Fruit fly (Drosophila melanogaster): ENCODE measurements around the gene CG33080.

CG33080 gene

DNA sequence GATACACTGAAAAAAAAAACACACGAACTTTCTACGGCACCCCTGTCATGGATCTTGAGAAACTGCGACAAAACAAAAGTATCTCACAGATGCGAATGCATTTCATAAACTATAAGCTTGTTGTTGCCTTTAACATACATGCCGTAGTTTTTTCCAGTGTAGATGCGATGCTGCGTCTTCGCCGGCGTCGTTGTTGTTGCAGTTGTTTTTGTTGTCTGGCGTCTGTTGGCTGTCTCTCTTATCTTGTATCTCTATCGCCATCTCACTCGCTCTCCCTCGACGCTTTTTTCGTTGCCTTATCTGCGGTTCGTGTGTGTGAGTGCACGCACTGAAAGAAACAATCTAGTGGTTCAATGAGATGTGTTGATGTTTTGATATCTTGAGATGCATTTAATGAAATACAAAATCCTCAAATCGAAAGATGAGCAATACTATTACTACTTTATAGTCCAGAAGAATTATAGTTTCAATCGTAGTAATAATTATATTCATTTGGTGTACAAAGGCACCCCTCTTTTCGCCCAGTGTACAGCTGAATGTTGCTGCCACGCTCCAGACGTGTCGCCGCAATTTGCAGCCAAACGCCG lies 21.0 kb downstream of the CG33080 start (continued):
- peak; percentile 76 for TF ChIP-seq sd (tag; optimal IDR thresholded peaks at IDR 0.05)
- peak; percentile 86 for TF ChIP-seq wor (GFP tag; IDR thresholded peaks at IDR 0.05)
- TF ChIP-seq CG5245 (GFP tag; optimal IDR thresholded peaks at IDR 0.05) = peak; percentile 97
- TF ChIP-seq chif (GFP tag; optimal IDR thresholded peaks at IDR 0.05) = peak; percentile 98
- peak; percentile 96 for TF ChIP-seq CG1602 (GFP tag; optimal IDR thresholded peaks at IDR 0.05)
- peak; percentile 96 for TF ChIP-seq bcd (GFP tag; optimal IDR thresholded peaks at IDR 0.05)
- peak; percentile 98 for TF ChIP-seq otp (GFP tag; IDR thresholded peaks at IDR 0.05)
- peak; percentile 91 for TF ChIP-seq Max (GFP tag; optimal IDR thresholded peaks at IDR 0.05)
- peak; percentile 95 for TF ChIP-seq en (GFP tag; optimal IDR thresholded peaks at IDR 0.05)
- TF ChIP-seq repo (GFP tag; optimal IDR thresholded peaks at IDR 0.05) = peak; percentile 97
- peak; percentile 40 for TF ChIP-seq CG9797 (GFP tag; optimal IDR thresholded peaks at IDR 0.05)
- TF ChIP-seq CG18599 (GFP tag; optimal IDR thresholded peaks at IDR 0.05) = peak; percentile 94
- peak; percentile 95 for TF ChIP-seq gem (tag; optimal IDR thresholded peaks at IDR 0.05)
- TF ChIP-seq tx (GFP tag; optimal IDR thresholded peaks at IDR 0.05) = peak; percentile 97
- TF ChIP-seq Med (GFP tag) = peak; percentile 99
- peak; percentile 84 for TF ChIP-seq CG15011 (GFP tag; optimal IDR thresholded peaks at IDR 0.05)
- TF ChIP-seq fd3F (GFP tag; optimal IDR thresholded peaks at IDR 0.05) = peak; percentile 82
- TF ChIP-seq CG2116 (GFP tag; optimal IDR thresholded peaks at IDR 0.05) = peak; percentile 79
- TF ChIP-seq CG9932 (GFP tag; IDR thresholded peaks at IDR 0.05) = peak; percentile 82
- TF ChIP-seq dati (GFP tag; IDR thresholded peaks at IDR 0.05) = peak; percentile 94

DNA sequence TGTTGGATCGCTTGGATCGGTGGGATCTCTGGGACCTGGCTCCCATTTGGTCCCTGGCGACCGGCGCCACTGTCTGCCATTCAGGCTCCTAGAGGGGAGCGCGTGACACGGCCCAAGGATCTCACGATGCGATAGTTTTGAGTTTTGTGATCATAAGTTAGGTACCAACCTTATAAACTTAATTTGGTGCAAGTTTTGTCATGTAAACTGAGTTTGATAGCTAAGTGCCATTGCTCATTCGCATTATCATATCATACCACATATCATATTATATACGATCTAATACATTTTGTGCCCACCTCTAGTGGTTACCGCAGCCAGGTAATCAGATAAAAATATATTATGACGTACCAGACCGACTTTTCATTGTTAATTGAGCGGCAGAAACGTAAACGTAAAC lies 21.6 kb downstream of the CG33080 start:
- no peak for TF ChIP-seq mirr (GFP tag; optimal IDR thresholded peaks at IDR 0.05)
- peak; percentile 51 for TF ChIP-seq trem (tag; optimal IDR thresholded peaks at IDR 0.05)
- TF ChIP-seq CG6272 (GFP tag; IDR thresholded peaks at IDR 0.05) = no peak
- peak; percentile 48 for TF ChIP-seq hbn (GFP tag; IDR thresholded peaks at IDR 0.05; ENCODE audit: partially characterized antibody)
- TF ChIP-seq CG1603 (tag; optimal IDR thresholded peaks at IDR 0.05) = peak; percentile 30
- peak; percentile 13 for TF ChIP-seq Sry-β (GFP tag; optimal IDR thresholded peaks at IDR 0.05)
- peak; percentile 56 for TF ChIP-seq CG13287 (GFP tag; IDR thresholded peaks at IDR 0.05; ENCODE audit: partially characterized antibody)
- no peak for TF ChIP-seq Myb (GFP tag; optimal IDR thresholded peaks at IDR 0.05)
- TF ChIP-seq lola (GFP tag; optimal IDR thresholded peaks at IDR 0.05) = peak in 1 of 3 experiments; percentile 61
- TF ChIP-seq HLH4C (GFP tag; IDR thresholded peaks at IDR 0.05; ENCODE audit: partially characterized antibody) = peak; percentile 58; the same call in 2 of the 3 replicates
- TF ChIP-seq CG42726 (GFP tag; IDR thresholded peaks at IDR 0.05; ENCODE audit: partially characterized antibody) = 0 out of 2 replicates have a peak, but pooled peaks have one; percentile 50
- no peak for TF ChIP-seq CG11093 (GFP tag; IDR thresholded peaks at IDR 0.05)
- peak; percentile 57; the same call in 1 of the 2 replicates for TF ChIP-seq CG2129 (GFP tag; IDR thresholded peaks at IDR 0.05; ENCODE audit: partially characterized antibody)
- TF ChIP-seq CG7271 (tag; optimal IDR thresholded peaks at IDR 0.05) = no peak
- no peak for TF ChIP-seq Gug (GFP tag; IDR thresholded peaks at IDR 0.05)
- no peak for TF ChIP-seq CG12071 (GFP tag; optimal IDR thresholded peaks at IDR 0.05)
- TF ChIP-seq CG8290 (GFP tag; optimal IDR thresholded peaks at IDR 0.05) = no peak
- TF ChIP-seq CG8290 (tag; optimal IDR thresholded peaks at IDR 0.05) = peak in 1 of 2 experiments; percentile 38
- TF ChIP-seq hb (GFP tag; IDR thresholded peaks at IDR 0.05; ENCODE audit: partially characterized antibody) = 0 out of 3 replicates have a peak, but pooled peaks have one; percentile 41
- no peak for TF ChIP-seq en (GFP tag; optimal IDR thresholded peaks at IDR 0.05)
- TF ChIP-seq vnd (GFP tag; IDR thresholded peaks at IDR 0.05; ENCODE audit: partially characterized antibody) = peak; percentile 65
- TF ChIP-seq Aef1 (GFP tag; IDR thresholded peaks at IDR 0.05) = no peak
- TF ChIP-seq CG11504 (tag; optimal IDR thresholded peaks at IDR 0.05) = no peak
- TF ChIP-seq vvl (GFP tag; IDR thresholded peaks at IDR 0.05) = peak; percentile 7
- TF ChIP-seq BEAF-32 (GFP tag; optimal IDR thresholded peaks at IDR 0.05) = peak; percentile 72
- TF ChIP-seq CG16779 (GFP tag; IDR thresholded peaks at IDR 0.05) = 0 out of 2 replicates have a peak, but pooled peaks have one; percentile 10
- TF ChIP-seq hkb (optimal IDR thresholded peaks at IDR 0.05) = no peak
- TF ChIP-seq hkb (GFP tag; IDR thresholded peaks at IDR 0.05) = no peak
- TF ChIP-seq sna (GFP tag; IDR thresholded peaks at IDR 0.05; ENCODE audit: partially characterized antibody) = peak; percentile 65
- peak; percentile 67 for TF ChIP-seq amos (GFP tag; IDR thresholded peaks at IDR 0.05; ENCODE audit: partially characterized antibody)

Data from whole organism, embryonic.